Fruit fly (Drosophila melanogaster): Measurements from ENCODE around the gene glec.
A peak's percentile ranks its signal among the peaks of the same experiment; 100 is the strongest.

The glec gene

DNA sequence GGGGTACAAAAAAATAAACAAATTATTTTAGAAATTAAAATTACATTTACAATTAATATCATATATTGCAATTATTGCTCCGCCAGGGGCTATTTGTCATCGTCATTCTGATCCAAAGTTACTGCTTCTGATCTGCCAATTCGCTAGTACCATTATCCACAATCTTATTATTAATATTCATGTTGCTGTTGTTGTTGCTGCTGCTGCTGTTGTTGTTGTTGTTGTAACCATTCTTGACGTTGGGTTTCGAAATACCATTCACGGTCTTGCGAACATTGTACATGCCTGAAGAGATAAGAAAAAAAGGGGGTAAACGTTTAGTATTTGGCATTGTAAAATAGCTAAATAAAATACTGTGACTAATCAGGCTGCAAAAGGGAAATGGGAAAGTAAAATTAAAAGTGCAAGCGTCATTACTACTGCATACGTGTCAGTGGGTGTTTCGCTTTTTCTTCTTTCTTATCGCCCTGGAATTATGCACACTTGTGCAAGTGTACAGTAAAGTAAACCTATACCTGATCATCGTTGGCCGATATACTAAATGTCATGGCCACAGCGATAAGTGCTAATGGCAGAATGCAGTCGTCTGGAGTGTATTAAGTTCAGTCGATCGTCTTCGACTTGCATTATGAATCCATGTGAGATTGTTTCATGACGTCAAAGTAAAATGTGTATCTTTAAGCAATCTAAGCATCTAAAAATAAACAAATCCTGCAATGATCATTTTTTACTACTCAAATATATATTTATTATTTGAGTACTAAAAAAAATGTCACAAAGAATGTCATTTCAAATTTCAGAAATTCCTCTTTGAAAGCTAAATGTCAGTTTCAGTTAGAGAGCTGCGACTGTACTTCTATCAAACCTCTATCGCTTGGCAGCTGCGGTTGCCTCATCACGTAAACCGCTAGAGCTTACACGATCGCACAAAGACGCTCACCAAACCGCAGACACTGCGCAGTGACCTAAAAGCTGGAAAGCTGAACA is 4.2 kb downstream of the glec start:
- TF ChIP-seq h (GFP tag; optimal IDR thresholded peaks at IDR 0.05) (no peak), CrebA (GFP tag; optimal IDR thresholded peaks at IDR 0.05; ENCODE audit: borderline replicate concordance) (peak; percentile 58), Rel (GFP tag; optimal IDR thresholded peaks at IDR 0.05) (no peak), Rel (tag; optimal IDR thresholded peaks at IDR 0.05) (peak; percentile 51), Dif (GFP tag; optimal IDR thresholded peaks at IDR 0.05; ENCODE audit: partially characterized antibody) (peak; percentile 36)

DNA sequence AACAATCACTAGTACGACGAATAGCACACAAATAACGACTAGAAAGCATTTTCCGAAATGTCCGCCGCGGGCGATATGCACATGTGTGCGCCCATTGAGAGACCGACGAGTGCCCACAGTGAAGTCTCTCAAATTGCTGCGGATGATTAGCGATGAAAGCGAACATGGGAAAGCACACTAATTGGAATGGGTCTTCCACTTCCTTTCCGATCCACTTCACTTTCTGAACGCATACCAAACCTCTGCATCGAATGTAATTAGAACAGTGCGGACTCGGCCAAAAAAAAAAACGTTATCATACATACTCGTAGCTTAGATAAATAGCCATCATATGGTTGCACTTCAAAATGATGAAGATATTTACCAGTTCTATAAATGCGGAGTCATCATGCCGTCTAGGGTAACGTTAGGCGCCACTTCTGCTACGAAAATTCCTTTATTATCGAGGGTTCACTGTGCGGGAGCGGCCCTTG is 6.0 kb downstream of the glec start:
- TF ChIP-seq CG9705 (GFP tag; optimal IDR thresholded peaks at IDR 0.05) (no peak), psq (GFP tag; optimal IDR thresholded peaks at IDR 0.05) (peak; percentile 26), foxo (GFP tag; optimal IDR thresholded peaks at IDR 0.05) (peak in 1 of 2 experiments; percentile 23), Vsx2 (GFP tag; optimal IDR thresholded peaks at IDR 0.05; ENCODE audit: partially characterized antibody) (no peak), tai (GFP tag; optimal IDR thresholded peaks at IDR 0.05) (no peak), jim (GFP tag; optimal IDR thresholded peaks at IDR 0.05) (no peak), pan (optimal IDR thresholded peaks at IDR 0.05) (no peak), Hnf4 (GFP tag; optimal IDR thresholded peaks at IDR 0.05) (no peak), rgr (GFP tag; optimal IDR thresholded peaks at IDR 0.05) (peak; percentile 20), Dif (GFP tag; optimal IDR thresholded peaks at IDR 0.05; ENCODE audit: partially characterized antibody) (no peak), Hr83 (GFP tag; optimal IDR thresholded peaks at IDR 0.05; ENCODE audit: poor library complexity, severe bottlenecking) (no peak), woc (GFP tag; optimal IDR thresholded peaks at IDR 0.05) (peak; percentile 26), dsf (GFP tag; optimal IDR thresholded peaks at IDR 0.05; ENCODE audit: borderline replicate concordance) (no peak), ey (GFP tag; optimal IDR thresholded peaks at IDR 0.05) (peak; percentile 51), fru (GFP tag; optimal IDR thresholded peaks at IDR 0.05) (peak; percentile 29), dl (GFP tag; optimal IDR thresholded peaks at IDR 0.05; ENCODE audit: insufficient read depth in 1 of 2, partially characterized antibody in 2 of 2) (no peak), N (GFP tag; optimal IDR thresholded peaks at IDR 0.05) (no peak), Jra (GFP tag; optimal IDR thresholded peaks at IDR 0.05) (no peak), lola (GFP tag; optimal IDR thresholded peaks at IDR 0.05) (no peak), CrebA (GFP tag; optimal IDR thresholded peaks at IDR 0.05; ENCODE audit: borderline replicate concordance) (no peak), sv (GFP tag; optimal IDR thresholded peaks at IDR 0.05) (no peak), GATAd (GFP tag; optimal IDR thresholded peaks at IDR 0.05) (no peak), Rel (GFP tag; optimal IDR thresholded peaks at IDR 0.05) (no peak), Rel (tag; optimal IDR thresholded peaks at IDR 0.05) (peak; percentile 91), dmrt93B (GFP tag; optimal IDR thresholded peaks at IDR 0.05) (peak; percentile 24), Dfd (GFP tag; optimal IDR thresholded peaks at IDR 0.05) (no peak), br (GFP tag; optimal IDR thresholded peaks at IDR 0.05) (peak; percentile 40), CG32264 (GFP tag; optimal IDR thresholded peaks at IDR 0.05) (no peak), Sp1 (GFP tag; optimal IDR thresholded peaks at IDR 0.05) (no peak), h (GFP tag; optimal IDR thresholded peaks at IDR 0.05) (peak; percentile 51), usp (GFP tag; optimal IDR thresholded peaks at IDR 0.05) (no peak), Myc (optimal IDR thresholded peaks at IDR 0.05) (no peak), HLH106 (tag; optimal IDR thresholded peaks at IDR 0.05) (peak; percentile 3), sage (GFP tag; optimal IDR thresholded peaks at IDR 0.05) (no peak), Abd-B (GFP tag; optimal IDR thresholded peaks at IDR 0.05) (no peak), Hr78 (GFP tag; optimal IDR thresholded peaks at IDR 0.05) (no peak), OdsH (GFP tag; optimal IDR thresholded peaks at IDR 0.05) (peak; percentile 0), brk (GFP tag; optimal IDR thresholded peaks at IDR 0.05) (no peak), Mio (GFP tag; optimal IDR thresholded peaks at IDR 0.05) (no peak)

Data from whole organism, wandering third instar larva.